Fruit fly (Drosophila melanogaster) whole organism: ENCODE results near the gene ND-PDSW.

Experiments
- CG8478 ChIP-seq: fragments of >200 bp; optimal IDR thresholded peaks from 2 replicates; lab custom pipeline; 2018; ENCODE audit warnings: inconsistent platforms
- Dll ChIP-seq: fragments of >200 bp; optimal IDR thresholded peaks from 2 replicates; lab custom pipeline; 2017
- EcR ChIP-seq, 2 experiments: fragments of >200 bp; optimal IDR thresholded peaks; 2 replicates each; lab custom pipeline; 2017; ENCODE audit warnings: missing biosample characterization in 2 of 2, missing genetic modification characterization in 2 of 2, missing genetic modification reagents in 2 of 2
- pan ChIP-seq: fragments of >200 bp; optimal IDR thresholded peaks from 2 replicates; lab custom pipeline; 2017
- psq ChIP-seq: fragments of >200 bp; optimal IDR thresholded peaks from 2 replicates; lab custom pipeline; 2017
- usp ChIP-seq: fragments of >200 bp; optimal IDR thresholded peaks from 2 replicates; lab custom pipeline; 2017; ENCODE audit warnings: missing biosample characterization, missing genetic modification characterization, mixed read lengths

dm6 chr2L:3444789-3445188, 21.2 kb upstream of the ND-PDSW start:
- TF ChIP-seq CG8478 (lab: Kevin White, UChicago): no peak
- no peak for TF ChIP-seq pan (lab: Kevin White, UChicago)
- TF ChIP-seq usp (GFP tag; lab: Kevin White, UChicago): no peak
- no peak for TF ChIP-seq Dll (lab: Kevin White, UChicago)
- TF ChIP-seq EcR (GFP tag; optimal IDR thresholded peaks at IDR 0.05; lab: Kevin White, UChicago): no peak
- TF ChIP-seq psq: no peak
